Worm (Caenorhabditis elegans) whole organism, L4 larva: ENCODE data around the gene abu-14.

ENCODE experiments used
- F10B5.3 ChIP-seq: sonication (generic microtip); optimal IDR thresholded peaks from 2 replicates; lab custom pipeline; 2016; ENCODE audit warnings: mild to moderate bottlenecking, missing genetic modification characterization, missing compliant biosample characterization
- F49E8.2 ChIP-seq: sonication (generic microtip); optimal IDR thresholded peaks from 2 replicates; lab custom pipeline; 2016; ENCODE audit warnings: missing compliant biosample characterization, mild to moderate bottlenecking, missing genetic modification characterization, borderline replicate concordance
- R02D3.7 ChIP-seq: fragments of 150-350 bp; sonication (generic microtip); optimal IDR thresholded peaks from 3 replicates; lab custom pipeline; 2014; ENCODE audit warnings: missing biosample characterization, missing genetic modification characterization
- T20F7.1 ChIP-seq: fragments of 200-800 bp; sonication (Bioruptor generic); optimal IDR thresholded peaks from 2 replicates; lab custom pipeline; 2018; ENCODE audit warnings: mild to moderate bottlenecking, missing genetic modification characterization, missing compliant biosample characterization
- Y105C5A.15 ChIP-seq: fragments of 200-800 bp; sonication (Bioruptor generic); IDR thresholded peaks from 2 replicates; pipeline ENCODE4 v1.3.6; 2022; ENCODE audit warnings: missing genetic modification characterization, missing compliant biosample characterization
- Y48G9A.11 ChIP-seq: fragments of 200-800 bp; sonication (Bioruptor generic); IDR thresholded peaks from 2 replicates; pipeline ENCODE4 v1.3.6; 2022; ENCODE audit warnings: missing genetic modification reagents, missing genetic modification characterization, missing compliant biosample characterization
- Y5F2A.4 ChIP-seq: fragments of 200-800 bp; sonication (Bioruptor generic); optimal IDR thresholded peaks from 2 replicates; lab custom pipeline; 2018; ENCODE audit warnings: mild to moderate bottlenecking, missing genetic modification characterization, missing compliant biosample characterization
- ZK546.5 ChIP-seq, 2 experiments: sonication (generic microtip); optimal IDR thresholded peaks; 2 replicates each; lab custom pipeline; 2017; ENCODE audit warnings: missing biosample characterization in 2 of 2, missing genetic modification characterization in 2 of 2
- aha-1 ChIP-seq: fragments of 150-350 bp; peaks from one replicate; lab custom pipeline; 2014; ENCODE audit warnings: missing biosample characterization, missing genetic modification characterization
- arid-1 ChIP-seq: fragments of 200-800 bp; sonication (Bioruptor generic); conservative IDR thresholded peaks from 2 replicates; pipeline ENCODE4 v1.3.6; 2022; ENCODE audit warnings: missing genetic modification reagents, missing genetic modification characterization, missing compliant biosample characterization
- ceh-28 ChIP-seq: fragments of 150-350 bp; optimal IDR thresholded peaks from 2 replicates; lab custom pipeline; 2014; ENCODE audit warnings: missing biosample characterization, missing genetic modification reagents, missing genetic modification characterization
- ceh-82 ChIP-seq: sonication (generic microtip); optimal IDR thresholded peaks from 2 replicates; lab custom pipeline; 2017; ENCODE audit warnings: missing biosample characterization, missing genetic modification characterization
- daf-12 ChIP-seq: fragments of 150-350 bp; optimal IDR thresholded peaks from 2 replicates; lab custom pipeline; 2014; ENCODE audit warnings: missing biosample characterization, missing genetic modification reagents, missing genetic modification characterization
- dpl-1 ChIP-seq: fragments of 150-350 bp; optimal IDR thresholded peaks from 2 replicates; lab custom pipeline; 2014; ENCODE audit warnings: missing biosample characterization, missing genetic modification reagents, missing genetic modification characterization
- dve-1 ChIP-seq: sonication (generic microtip); optimal IDR thresholded peaks from 2 replicates; lab custom pipeline; 2017; ENCODE audit warnings: antibody characterized with exemption, mild to moderate bottlenecking, missing genetic modification characterization, missing compliant biosample characterization; ENCODE audit not compliant: insufficient read depth
- fkh-10 ChIP-seq: fragments of 150-350 bp; optimal IDR thresholded peaks from 2 replicates; lab custom pipeline; 2014; ENCODE audit warnings: missing biosample characterization, missing genetic modification reagents, missing genetic modification characterization
- hlh-11 ChIP-seq: fragments of 200-800 bp; sonication (Bioruptor generic); optimal IDR thresholded peaks from 2 replicates; lab custom pipeline; 2018; ENCODE audit warnings: mild to moderate bottlenecking, missing genetic modification characterization, missing compliant biosample characterization
- hlh-30 ChIP-seq: sonication (generic microtip); optimal IDR thresholded peaks from 2 replicates; lab custom pipeline; 2017; ENCODE audit warnings: antibody characterized with exemption, mild to moderate bottlenecking, missing genetic modification characterization, missing compliant biosample characterization; ENCODE audit not compliant: insufficient read depth
- lsy-2 ChIP-seq, 2 experiments: fragments of 150-350 bp in 1 of 2; sonication (generic microtip) in 1 of 2; optimal IDR thresholded peaks; 2 replicates each; lab custom pipeline; 2014 to 2017; ENCODE audit warnings: missing biosample characterization in 2 of 2, missing genetic modification characterization in 2 of 2
- mep-1 ChIP-seq: fragments of 150-350 bp; sonication (generic microtip); optimal IDR thresholded peaks from 3 replicates; lab custom pipeline; 2014; ENCODE audit warnings: missing biosample characterization, missing genetic modification characterization
- mxl-2 ChIP-seq: fragments of 200-800 bp; sonication (Bioruptor generic); conservative IDR thresholded peaks from 2 replicates; pipeline ENCODE4 v1.3.6; 2022; ENCODE audit warnings: missing genetic modification reagents, missing genetic modification characterization, missing compliant biosample characterization
- mxl-3 ChIP-seq: fragments of 200-800 bp; sonication (Bioruptor generic); optimal IDR thresholded peaks from 2 replicates; lab custom pipeline; 2018; ENCODE audit warnings: mild to moderate bottlenecking, missing genetic modification characterization, missing compliant biosample characterization
- nhr-11 ChIP-seq: fragments of 150-350 bp; optimal IDR thresholded peaks from 2 replicates; lab custom pipeline; 2014; ENCODE audit warnings: missing biosample characterization, missing genetic modification characterization
- nhr-28 ChIP-seq: fragments of 150-350 bp; optimal IDR thresholded peaks from 2 replicates; lab custom pipeline; 2014; ENCODE audit warnings: missing biosample characterization, missing genetic modification characterization
- nhr-6 ChIP-seq: fragments of 150-350 bp; optimal IDR thresholded peaks from 2 replicates; lab custom pipeline; 2014; ENCODE audit warnings: missing biosample characterization, missing genetic modification characterization
- nhr-77 ChIP-seq: fragments of 150-350 bp; optimal IDR thresholded peaks from 2 replicates; lab custom pipeline; 2014; ENCODE audit warnings: missing biosample characterization, missing genetic modification characterization
- pha-4 ChIP-seq, 2 experiments: fragments of 150-350 bp in 1 of 2; fragments of 200-800 bp in 1 of 2; sonication (Bioruptor generic) in 1 of 2; IDR thresholded peaks in 1 of 2; optimal IDR thresholded peaks in 1 of 2; 2 replicates each; pipeline versions ENCODE4 v1.3.6 to Lab custom; 2014 to 2022; ENCODE audit warnings: missing genetic modification characterization in 2 of 2, missing genetic modification reagents in 2 of 2, missing biosample characterization in 1 of 2, missing compliant biosample characterization in 1 of 2
- rbr-2 ChIP-seq: sonication (generic microtip); optimal IDR thresholded peaks from 2 replicates; lab custom pipeline; 2016; ENCODE audit warnings: missing genotype, missing genetic modification characterization, missing compliant biosample characterization
- sdz-12 ChIP-seq: fragments of 200-800 bp; sonication (Bioruptor generic); optimal IDR thresholded peaks from 2 replicates; lab custom pipeline; 2018; ENCODE audit warnings: mild to moderate bottlenecking, missing genetic modification characterization, missing compliant biosample characterization
- snpc-1.2 ChIP-seq: fragments of 200-800 bp; sonication (Bioruptor generic); IDR thresholded peaks from 2 replicates; pipeline ENCODE4 v1.3.6; 2022; ENCODE audit warnings: missing genetic modification reagents, missing genetic modification characterization, missing compliant biosample characterization
- spr-3 ChIP-seq: fragments of 200-800 bp; sonication (Bioruptor generic); optimal IDR thresholded peaks from 2 replicates; lab custom pipeline; 2018; ENCODE audit warnings: mild to moderate bottlenecking, missing genetic modification characterization, missing compliant biosample characterization
- unc-62 ChIP-seq, 3 experiments: fragments of 150-350 bp in 1 of 3; sonication (generic microtip); optimal IDR thresholded peaks in 2 of 3; peaks in 1 of 3; 1 replicate in 1 of 3; 2 replicates in 2 of 3; lab custom pipeline; 2014 to 2017; ENCODE audit warnings: missing biosample characterization in 3 of 3, missing genetic modification characterization in 3 of 3, missing genetic modification reagents in 3 of 3, missing genotype in 1 of 3
- zfp-3 ChIP-seq: fragments of 200-800 bp; sonication (Bioruptor generic); conservative IDR thresholded peaks from 2 replicates; pipeline ENCODE4 v1.3.6; 2022; ENCODE audit warnings: missing genetic modification reagents, missing genetic modification characterization, missing compliant biosample characterization
- zip-2 ChIP-seq: fragments of 150-350 bp; optimal IDR thresholded peaks from 2 replicates; lab custom pipeline; 2014; ENCODE audit warnings: missing biosample characterization, missing genetic modification characterization

Gene abu-14

DNA sequence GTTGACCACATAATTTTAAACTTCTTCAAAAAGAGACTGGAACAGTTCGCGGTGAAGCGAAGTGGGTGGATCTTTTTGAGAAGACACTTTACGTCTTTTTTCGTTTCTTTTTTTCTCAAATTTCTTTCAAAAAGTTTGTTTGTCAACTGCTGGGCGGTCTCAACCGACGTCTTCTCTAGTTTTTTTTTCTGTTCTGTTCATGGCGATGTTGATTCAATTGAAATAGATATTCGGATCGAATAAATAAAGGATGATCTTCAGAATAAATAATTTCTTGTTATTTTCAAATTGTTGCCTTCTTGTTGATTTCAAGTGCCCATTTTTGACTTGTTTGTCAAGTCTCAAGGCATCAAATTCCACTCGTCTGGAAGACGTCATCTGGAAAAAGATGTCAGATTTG is 23.4 kb upstream of the abu-14 start, which contains the start of gene T26C5.4:
Gene T26C5.4 (minus strand): TSS at position 101 of the 400 bp plus-strand sequence.
- TF ChIP-seq spr-3 (GFP tag; lab: Kevin White, UChicago): no peak
- TF ChIP-seq arid-1 (GFP tag; lab: Robert Waterston, UW): no peak
- no peak for TF ChIP-seq F10B5.3 (tag; lab: Kevin White, UChicago)
- no peak for TF ChIP-seq zip-2 (tag; lab: Kevin White, UChicago)
- no peak for TF ChIP-seq ZK546.5 (tag; optimal IDR thresholded peaks at IDR 0.05; lab: Kevin White, UChicago)
- TF ChIP-seq, all 104 proteins: peak for 0

- TF ChIP-seq zfp-3 (GFP tag; lab: Robert Waterston, UW): no peak
- no peak for TF ChIP-seq Y5F2A.4 (GFP tag; lab: Kevin White, UChicago)
- TF ChIP-seq nhr-28: no peak
- TF ChIP-seq aha-1 (tag; lab: Kevin White, UChicago): peak; percentile 16
- TF ChIP-seq F49E8.2 (tag; lab: Kevin White, UChicago): no peak
Observed at ce11 chrII:9246648-9247047, 19.6 kb upstream of the abu-14 start, which contains the start of gene T26C5.5. Gene T26C5.5, minus strand, starts transcription at chrII:9246748.

ce11 chrII:9242804-9243203 is 15.8 kb upstream of the abu-14 start:
- TF ChIP-seq nhr-6 (peak; percentile 20), mxl-2 (GFP tag; lab: Robert Waterston, UW) (no peak), R02D3.7 (peak; percentile 75), hlh-30 (tag; lab: Kevin White, UChicago) (peak; percentile 46), fkh-10 (GFP tag; lab: Kevin White, UChicago) (no peak), mep-1 (tag; lab: Kevin White, UChicago) (peak; percentile 61), nhr-77 (peak; percentile 8), T20F7.1 (peak; percentile 96), nhr-11 (tag; lab: Kevin White, UChicago) (no peak), dpl-1 (GFP tag; lab: Kevin White, UChicago) (peak; percentile 93), Y48G9A.11 (GFP tag; lab: Robert Waterston, UW) (peak; percentile 98), pha-4 (GFP tag; IDR thresholded peaks at IDR 0.05; lab: Robert Waterston, UW) (no peak), pha-4 (tag; optimal IDR thresholded peaks at IDR 0.05; lab: Kevin White, UChicago) (peak; percentile 43), hlh-11 (tag; lab: Kevin White, UChicago) (peak; percentile 25), dve-1 (tag; lab: Kevin White, UChicago) (peak; percentile 44), F49E8.2 (tag; lab: Kevin White, UChicago) (no peak), nhr-28 (peak; percentile 71), unc-62 (GFP tag; optimal IDR thresholded peaks at IDR 0.05 in 1 of 2; lab: Kevin White, UChicago) (peak in 1 of 2 experiments; percentile 94), unc-62 (tag; optimal IDR thresholded peaks at IDR 0.05; lab: Kevin White, UChicago) (no peak), rbr-2 (peak; percentile 8), lsy-2 (tag; optimal IDR thresholded peaks at IDR 0.05; lab: Kevin White, UChicago) (peak in 1 of 2 experiments; percentile 77)

- TF ChIP-seq daf-12 (tag; lab: Kevin White, UChicago): no peak
- no peak for TF ChIP-seq sdz-12
- TF ChIP-seq ceh-28 (tag; lab: Kevin White, UChicago): no peak
- no peak for TF ChIP-seq Y105C5A.15
- TF ChIP-seq nhr-28: peak; percentile 16
- TF ChIP-seq hlh-30 (tag; lab: Kevin White, UChicago): peak; percentile 74
- no peak for TF ChIP-seq ceh-82 (tag; lab: Kevin White, UChicago)
- TF ChIP-seq snpc-1.2 (GFP tag; lab: Robert Waterston, UW): no peak
- no peak for TF ChIP-seq dve-1 (tag; lab: Kevin White, UChicago)
- TF ChIP-seq zip-2 (tag; lab: Kevin White, UChicago): no peak
- no peak for TF ChIP-seq mxl-3
- TF ChIP-seq hlh-11 (tag; lab: Kevin White, UChicago): peak; percentile 11
Observed at ce11 chrII:9241610-9242009, 14.6 kb upstream of the abu-14 start.
